Fruit fly (Drosophila melanogaster) whole organism, larva: Measurements from ENCODE around the gene mld.

Experiments used
- noc ChIP-seq: fragments of 200-800 bp; sonication (Bioruptor generic); optimal IDR thresholded peaks from 3 replicates; lab custom pipeline; 2019; ENCODE audit warnings: missing biosample characterization, mild to moderate bottlenecking, missing genetic modification characterization, moderate library complexity

mld gene

DNA sequence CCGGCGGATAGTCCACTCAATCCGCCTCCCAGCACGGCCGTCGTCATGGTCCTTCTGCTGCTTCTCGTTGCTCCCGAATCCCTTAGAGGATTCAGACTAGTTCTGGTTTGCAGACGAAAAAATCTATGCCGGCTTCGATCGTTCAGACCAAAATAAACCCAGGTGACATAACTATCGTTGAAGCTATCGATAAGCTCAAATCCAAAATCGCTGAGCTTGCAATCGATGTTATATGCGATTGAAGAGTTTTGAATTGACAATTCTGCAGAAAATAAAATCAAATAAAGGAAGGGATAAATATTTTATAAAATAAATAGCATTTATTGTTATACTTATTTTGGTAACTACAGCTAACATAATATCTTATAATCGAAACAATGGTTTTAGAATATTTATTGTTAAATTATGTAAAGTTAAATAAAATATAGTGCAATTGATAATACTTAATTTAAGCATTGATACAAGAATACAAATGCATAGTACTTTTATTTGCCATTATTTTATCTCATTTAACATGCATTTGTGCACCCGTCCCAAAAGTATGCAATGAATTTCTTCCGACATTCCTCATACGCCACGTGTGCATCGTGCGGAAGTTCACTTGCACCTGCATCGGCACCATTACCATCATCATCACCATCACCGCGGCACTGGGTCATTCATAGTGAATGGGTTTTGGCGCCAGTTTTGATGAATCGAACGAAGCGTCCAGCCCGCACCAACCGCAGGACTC is 76.4 kb downstream of the mld start, which contains the start of gene Ppox:
TSS of gene Ppox (minus strand) at position 173 of the 733 bp plus-strand sequence.
- no peak for TF ChIP-seq noc

DNA sequence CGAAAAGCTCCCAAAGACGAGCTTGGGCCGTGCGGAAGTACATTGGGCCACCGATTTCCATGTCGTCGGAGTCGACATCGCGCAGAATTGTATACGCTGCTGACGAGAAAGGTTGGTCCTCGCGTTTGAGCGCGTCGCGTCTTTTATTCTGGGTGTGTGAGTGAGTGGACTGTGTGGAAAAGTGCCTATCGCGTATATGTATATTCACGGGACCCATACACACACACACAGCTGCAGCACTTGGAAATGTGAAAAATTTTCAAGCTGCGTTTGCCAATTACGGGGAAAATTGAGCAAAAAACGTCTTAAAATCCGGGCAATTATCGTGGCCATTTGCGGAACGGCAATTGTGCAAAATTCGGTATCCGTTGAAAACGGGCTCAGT is 77.0 kb downstream of the mld start, which contains the start of gene slo:
TSS of gene slo (plus strand) at position 80 of the 385 bp plus-strand sequence.
- TF ChIP-seq noc: no peak

DNA sequence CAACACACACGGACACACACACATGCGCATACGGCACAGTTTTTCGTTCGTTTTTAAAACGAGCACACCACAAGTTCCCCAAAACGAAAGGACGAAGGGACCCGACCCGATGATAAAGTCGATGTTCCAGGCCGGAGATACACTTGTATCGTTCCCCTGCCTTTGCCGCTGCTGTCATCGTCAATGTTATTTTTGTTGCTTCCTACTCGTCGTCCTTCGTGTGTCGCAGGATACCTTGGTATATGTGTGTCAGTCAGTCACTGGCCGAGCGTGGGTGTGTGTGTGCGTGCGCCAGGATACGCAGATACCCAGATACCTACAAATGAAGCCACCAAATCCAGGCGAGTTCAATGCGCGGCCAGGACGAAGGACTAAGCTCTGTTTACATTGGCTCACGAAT is 77.6 kb downstream of the mld start:
- no peak for TF ChIP-seq noc

DNA sequence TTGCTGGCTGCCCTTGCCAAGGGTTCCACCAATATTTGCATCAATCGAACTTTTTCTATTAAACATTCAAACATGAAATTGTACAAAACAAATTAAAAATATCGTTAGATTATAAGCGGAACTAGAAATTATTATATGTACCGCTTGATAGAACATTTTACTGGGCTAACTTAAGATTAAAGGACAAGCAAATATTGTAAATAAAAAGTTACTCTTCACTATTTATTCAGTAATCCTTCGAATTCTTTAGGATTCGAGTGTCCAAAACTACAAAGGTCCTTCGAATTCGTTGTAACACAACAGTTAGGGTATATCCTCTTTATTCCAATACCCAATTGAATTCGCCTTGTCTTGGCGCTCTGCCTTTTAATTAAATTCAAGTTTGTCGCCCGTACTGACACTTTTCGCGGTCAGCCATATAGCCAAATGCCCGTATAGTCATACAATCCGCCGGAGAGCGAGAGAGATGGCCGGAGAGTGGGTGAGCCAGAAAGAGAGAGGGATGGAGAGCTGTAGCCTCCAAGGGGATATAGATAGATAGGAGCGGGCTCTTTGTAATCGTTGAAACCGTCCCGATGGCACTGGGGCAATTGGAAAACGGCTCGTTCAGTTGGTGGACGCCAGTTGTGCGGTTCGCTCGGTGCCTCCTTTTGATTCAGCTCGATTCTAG is 82.2 kb downstream of the mld start:
- TF ChIP-seq noc: no peak

DNA sequence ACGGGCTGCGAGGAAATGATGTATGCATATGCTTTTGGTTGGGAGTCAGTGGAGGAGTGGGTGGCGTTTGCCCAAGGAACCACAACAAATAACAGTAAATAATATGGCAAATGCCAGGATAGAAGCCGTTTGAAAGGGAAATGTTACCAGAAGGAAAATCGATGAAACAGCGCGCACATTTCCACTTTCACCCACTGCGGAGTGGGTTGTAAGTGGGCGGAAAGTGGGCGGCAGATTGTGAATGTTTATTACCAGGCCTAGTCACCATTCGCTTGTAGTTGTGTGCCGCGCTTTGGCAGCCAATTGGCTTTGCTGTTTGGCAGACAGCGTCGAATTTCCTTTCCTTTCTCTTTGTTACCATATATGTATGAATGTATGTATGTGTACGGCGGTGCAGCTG is 86.2 kb downstream of the mld start:
- no peak for TF ChIP-seq noc
